Worm (Caenorhabditis elegans) whole organism, L1 larva: Measurements from ENCODE around the gene ZC412.5.
"Not testable (repeated sequence)": the region's sequence is repeated elsewhere in the genome, so short reads cannot be mapped to it uniquely, and the experiment has no call there.

ENCODE experiments used
- C04F5.9 ChIP-seq: sonication (generic microtip); optimal IDR thresholded peaks from 2 replicates; lab custom pipeline; 2016; ENCODE audit warnings: missing genetic modification characterization, missing compliant biosample characterization
- C16A3.4 ChIP-seq: fragments of 150-350 bp; optimal IDR thresholded peaks from 2 replicates; lab custom pipeline; 2014; ENCODE audit warnings: missing biosample characterization, missing genetic modification characterization
- F16B12.6 ChIP-seq: fragments of 150-350 bp; optimal IDR thresholded peaks from 2 replicates; lab custom pipeline; 2014; ENCODE audit warnings: missing biosample characterization, missing genetic modification characterization
- alr-1 ChIP-seq: fragments of 200-800 bp; sonication (Bioruptor generic); optimal IDR thresholded peaks from 2 replicates; lab custom pipeline; 2018; ENCODE audit warnings: borderline replicate concordance, mild to moderate bottlenecking, missing genetic modification characterization, missing compliant biosample characterization
- blmp-1 ChIP-seq: fragments of 150-350 bp; optimal IDR thresholded peaks from 2 replicates; lab custom pipeline; 2014; ENCODE audit warnings: missing biosample characterization, missing genetic modification characterization
- ceh-8 ChIP-seq: fragments of 200-800 bp; sonication (Bioruptor generic); optimal IDR thresholded peaks from 2 replicates; lab custom pipeline; 2018; ENCODE audit warnings: mild to moderate bottlenecking, missing genetic modification characterization, moderate library complexity, missing compliant biosample characterization
- ces-1 ChIP-seq: fragments of 150-350 bp; optimal IDR thresholded peaks from 2 replicates; lab custom pipeline; 2014; ENCODE audit warnings: missing biosample characterization, missing genetic modification reagents, missing genetic modification characterization
- dsc-1 ChIP-seq: sonication (generic microtip); optimal IDR thresholded peaks from 2 replicates; lab custom pipeline; 2016; ENCODE audit warnings: mild to moderate bottlenecking, missing genetic modification characterization, missing compliant biosample characterization
- efl-1 ChIP-seq, 4 experiments: fragments of 150-350 bp; optimal IDR thresholded peaks in 3 of 4; peaks in 1 of 4; 1 replicate in 1 of 4; 2 replicates in 3 of 4; lab custom pipeline; 2014; ENCODE audit warnings: missing biosample characterization in 2 of 4, missing genetic modification characterization in 2 of 4, missing genetic modification reagents in 2 of 4
- elt-2 ChIP-seq: sonication (generic microtip); optimal IDR thresholded peaks from 2 replicates; lab custom pipeline; 2016; ENCODE audit warnings: missing genetic modification characterization, mild to moderate bottlenecking, inconsistent platforms, missing compliant biosample characterization, missing genetic modification reagents
- irx-1 ChIP-seq: sonication (generic microtip); optimal IDR thresholded peaks from 2 replicates; lab custom pipeline; 2016; ENCODE audit warnings: missing genetic modification characterization, missing compliant biosample characterization
- isw-1 ChIP-seq: fragments of 200-800 bp; sonication (Bioruptor generic); IDR thresholded peaks from 2 replicates; pipeline ENCODE4 v1.3.6; 2022; ENCODE audit warnings: missing genetic modification characterization, missing compliant biosample characterization
- jun-1 ChIP-seq: fragments of 150-350 bp; optimal IDR thresholded peaks from 2 replicates; lab custom pipeline; 2014; ENCODE audit warnings: missing biosample characterization, missing genetic modification reagents, missing genetic modification characterization
- lin-14 ChIP-seq: fragments of 200-800 bp; sonication (Bioruptor generic); optimal IDR thresholded peaks from 2 replicates; lab custom pipeline; 2018; ENCODE audit warnings: mild to moderate bottlenecking, missing genetic modification characterization, moderate library complexity, missing compliant biosample characterization
- lin-15B ChIP-seq: fragments of 150-350 bp; sonication (generic microtip); optimal IDR thresholded peaks from 3 replicates; lab custom pipeline; 2014; ENCODE audit warnings: missing biosample characterization, missing genetic modification characterization
- lin-39 ChIP-seq: fragments of 150-350 bp; optimal IDR thresholded peaks from 2 replicates; lab custom pipeline; 2014; ENCODE audit warnings: missing biosample characterization, missing genetic modification reagents, missing genetic modification characterization
- mep-1 ChIP-seq: fragments of 150-350 bp; optimal IDR thresholded peaks from 2 replicates; lab custom pipeline; 2014; ENCODE audit warnings: missing biosample characterization, missing genetic modification characterization
- nhr-84 ChIP-seq: sonication (generic microtip); optimal IDR thresholded peaks from 2 replicates; lab custom pipeline; 2017; ENCODE audit warnings: missing biosample characterization, missing genetic modification characterization
- nhr-85 ChIP-seq: sonication (generic microtip); peaks from one replicate; lab custom pipeline; 2016; ENCODE audit warnings: missing genetic modification characterization, inconsistent platforms, missing compliant biosample characterization
- nhr-90 ChIP-seq: sonication (generic microtip); optimal IDR thresholded peaks from 2 replicates; lab custom pipeline; 2016; ENCODE audit warnings: mild to moderate bottlenecking, missing genetic modification characterization, missing compliant biosample characterization; ENCODE audit not compliant: poor library complexity
- pqm-1 ChIP-seq: sonication (generic microtip); optimal IDR thresholded peaks from 3 replicates; lab custom pipeline; 2017; ENCODE audit warnings: missing biosample characterization, missing genetic modification characterization
- rnt-1 ChIP-seq: sonication (generic microtip); optimal IDR thresholded peaks from 2 replicates; lab custom pipeline; 2016; ENCODE audit warnings: mild to moderate bottlenecking, missing genetic modification characterization, moderate library complexity, missing compliant biosample characterization
- sox-4 ChIP-seq: sonication (generic microtip); optimal IDR thresholded peaks from 2 replicates; lab custom pipeline; 2016; ENCODE audit warnings: missing genetic modification characterization, missing compliant biosample characterization
- swsn-7 ChIP-seq: sonication (generic microtip); optimal IDR thresholded peaks from 2 replicates; lab custom pipeline; 2016; ENCODE audit warnings: missing genetic modification characterization, missing compliant biosample characterization
- xbp-1 ChIP-seq: sonication (generic microtip); optimal IDR thresholded peaks from 2 replicates; lab custom pipeline; 2016; ENCODE audit warnings: missing genetic modification characterization, missing compliant biosample characterization
- zag-1 ChIP-seq: fragments of 150-350 bp; optimal IDR thresholded peaks from 2 replicates; lab custom pipeline; 2014; ENCODE audit warnings: missing biosample characterization, missing genetic modification characterization
- zip-4 ChIP-seq: fragments of 200-800 bp; sonication (Bioruptor generic); optimal IDR thresholded peaks from 2 replicates; lab custom pipeline; 2018; ENCODE audit warnings: mild to moderate bottlenecking, missing genetic modification characterization, moderate library complexity, missing compliant biosample characterization

ZC412.5 gene

DNA sequence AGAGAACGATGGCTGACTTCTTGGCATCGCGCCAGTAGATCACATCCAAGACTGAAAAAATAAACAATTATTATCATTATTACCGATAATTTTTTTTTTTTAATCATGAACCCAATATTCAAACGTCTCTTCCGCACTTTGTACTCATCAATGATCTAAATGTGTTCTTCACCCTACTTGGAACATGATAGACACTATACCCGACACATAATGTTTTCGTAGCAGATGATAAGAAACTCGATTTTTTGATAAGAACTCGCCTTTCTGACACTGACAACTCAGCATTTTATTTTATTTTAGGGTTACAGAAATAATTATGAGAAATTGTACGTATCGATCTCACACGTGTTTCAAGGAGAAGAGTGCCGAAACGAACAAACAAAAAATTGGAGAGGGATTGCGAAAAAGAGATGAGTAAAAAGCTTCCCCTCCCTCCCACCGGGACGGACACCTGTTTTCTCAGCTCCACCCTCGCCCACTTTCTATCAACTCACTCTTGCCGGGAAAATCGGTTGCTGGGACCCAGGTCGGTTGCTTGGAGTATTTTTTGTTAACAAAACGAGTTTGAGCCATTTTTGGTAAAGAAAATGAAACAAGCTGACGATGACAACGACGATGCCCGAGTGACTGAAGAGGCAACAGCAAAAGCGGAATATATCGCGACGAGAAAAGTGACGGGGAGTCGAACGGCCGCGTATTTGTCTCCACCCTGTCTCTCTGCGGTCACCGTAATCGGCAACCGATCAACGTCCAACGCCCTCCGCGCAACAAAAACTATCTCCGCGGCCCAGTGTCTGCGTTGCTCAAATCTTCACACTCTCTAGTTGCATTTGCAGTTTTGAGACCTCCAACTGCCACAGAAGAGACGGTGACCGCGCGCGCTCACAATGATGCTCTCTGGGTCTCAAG, 44.8 kb downstream of the ZC412.5 start:
- peak in 1 of 2 experiments; percentile 3 for TF ChIP-seq efl-1 (optimal IDR thresholded peaks at IDR 0.05; lab: Kevin White, UChicago)
- peak in 1 of 2 experiments; percentile 93 for TF ChIP-seq efl-1 (GFP tag; optimal IDR thresholded peaks at IDR 0.05 in 1 of 2; lab: Kevin White, UChicago)
- peak; percentile 84 for TF ChIP-seq elt-2
- peak; percentile 64 for TF ChIP-seq lin-14 (GFP tag; lab: Kevin White, UChicago)
- no peak for TF ChIP-seq blmp-1 (tag; lab: Kevin White, UChicago)
- TF ChIP-seq nhr-90 (tag; lab: Kevin White, UChicago): peak; percentile 19
- peak; percentile 18 for TF ChIP-seq rnt-1 (tag; lab: Kevin White, UChicago)

DNA sequence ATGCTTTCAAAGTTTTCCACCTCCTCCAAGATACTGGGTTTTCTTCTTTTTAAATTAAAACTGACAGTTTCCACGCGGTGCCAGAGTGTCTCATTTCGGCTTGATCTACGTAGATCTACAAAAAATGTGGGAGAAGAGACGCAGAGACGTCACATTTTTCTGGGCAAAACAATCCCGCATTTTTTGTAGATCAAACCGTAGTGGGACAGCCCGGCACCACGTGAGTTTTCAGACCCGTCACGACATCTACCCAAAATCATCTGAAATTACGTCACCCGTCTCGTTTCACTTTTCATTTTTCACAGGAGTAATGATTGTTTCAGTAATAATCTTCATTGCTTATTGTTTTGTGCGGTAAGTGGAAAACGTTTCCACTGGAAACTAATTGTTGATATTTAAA, 46.9 kb downstream of the ZC412.5 start:
- no peak for TF ChIP-seq nhr-84 (tag; lab: Kevin White, UChicago)
- no peak for TF ChIP-seq efl-1 (optimal IDR thresholded peaks at IDR 0.05; lab: Kevin White, UChicago)
- TF ChIP-seq efl-1 (GFP tag; optimal IDR thresholded peaks at IDR 0.05 in 1 of 2; lab: Kevin White, UChicago): peak in 1 of 2 experiments; percentile 73

DNA sequence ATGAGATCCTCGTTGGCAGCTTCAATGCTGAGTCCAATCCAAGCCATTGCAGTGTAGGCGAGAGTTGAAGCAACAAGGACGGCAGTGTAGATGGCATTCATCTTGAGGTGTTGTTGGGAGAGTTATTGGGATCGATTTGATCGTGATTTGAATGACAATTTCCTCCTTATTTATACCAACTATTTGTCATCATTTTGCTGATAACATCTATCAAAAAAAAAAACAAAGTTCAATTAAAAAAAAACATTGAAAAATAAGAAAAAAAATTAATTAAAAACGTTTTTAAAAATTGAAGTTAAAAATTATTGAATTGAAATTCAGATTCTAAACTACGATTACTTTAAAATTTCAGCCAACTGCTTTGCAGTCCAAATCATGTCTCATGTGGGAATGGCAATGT, 48.3 kb downstream of the ZC412.5 start, which contains the start of gene nspa-8:
Gene nspa-8, minus strand, starts transcription at position 101 of the 400 bp plus-strand sequence.
- not testable (repeated sequence) for TF ChIP-seq dsc-1, alr-1, lin-15B (tag; lab: Kevin White, UChicago)

DNA sequence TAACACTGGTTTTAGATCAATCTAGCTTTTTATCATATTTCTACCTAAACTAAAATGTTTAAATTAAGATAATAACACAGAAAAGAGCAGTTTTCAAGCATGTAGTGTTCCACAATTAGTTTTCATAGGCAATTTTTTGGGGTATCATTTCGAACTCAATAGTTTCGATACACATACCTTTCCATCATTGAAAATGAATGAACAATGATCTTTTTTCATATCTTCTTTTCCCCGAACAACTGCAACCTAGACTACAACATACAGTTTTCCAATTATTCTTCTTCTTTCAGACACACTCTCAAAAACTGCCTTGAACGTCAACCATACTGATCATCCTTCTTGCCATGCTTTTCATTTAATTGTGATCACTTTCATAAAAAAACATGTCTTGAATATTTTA, 51.1 kb downstream of the ZC412.5 start, which contains the start of gene W06A7.4:
Gene W06A7.4, plus strand, starts transcription at position 301 of the 400 bp plus-strand sequence.
- TF ChIP-seq F16B12.6 (tag; lab: Kevin White, UChicago) (no peak), pqm-1 (no peak), zip-4 (no peak), lin-39 (tag; lab: Kevin White, UChicago) (no peak), jun-1 (no peak), nhr-85 (no peak), xbp-1 (tag; lab: Kevin White, UChicago) (no peak), C16A3.4 (tag; lab: Kevin White, UChicago) (no peak), mep-1 (tag; lab: Kevin White, UChicago) (no peak), sox-4 (tag; lab: Kevin White, UChicago) (no peak), ceh-8 (GFP tag; lab: Kevin White, UChicago) (no peak), irx-1 (tag; lab: Kevin White, UChicago) (no peak), C04F5.9 (tag; lab: Kevin White, UChicago) (no peak), swsn-7 (tag; lab: Kevin White, UChicago) (no peak), lin-15B (tag; lab: Kevin White, UChicago) (no peak), zag-1 (tag; lab: Kevin White, UChicago) (no peak), isw-1 (GFP tag; lab: Robert Waterston, UW) (no peak), ces-1 (no peak)
- TF ChIP-seq, all 84 proteins: peak for 0
